Fruit fly (Drosophila melanogaster): ENCODE measurements around the gene SkpE.

DNA sequence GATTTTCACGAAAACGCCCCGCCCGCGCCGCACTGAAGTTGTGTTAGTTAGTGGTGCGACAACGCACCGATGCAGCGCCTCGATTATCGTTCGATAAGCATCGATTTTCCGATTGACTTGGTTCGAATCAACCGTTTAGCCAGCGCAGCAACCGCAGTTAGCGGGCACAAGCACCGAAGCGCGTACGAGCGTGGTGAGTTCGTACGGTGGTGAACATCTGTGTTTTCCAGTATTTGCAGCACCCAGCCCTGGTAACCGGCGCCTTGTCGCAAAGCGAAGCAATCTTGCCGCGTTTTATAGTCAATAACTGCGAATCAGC lies 28.1 kb upstream of the SkpE start, which contains the start of the genes pico and Nup205:
- no peak for TF ChIP-seq net (GFP tag; optimal IDR thresholded peaks at IDR 0.05)
- TF ChIP-seq CG3919 (GFP tag; optimal IDR thresholded peaks at IDR 0.05) = no peak
- no peak for TF ChIP-seq Blimp-1 (GFP tag; optimal IDR thresholded peaks at IDR 0.05)
- TF ChIP-seq dac (GFP tag; optimal IDR thresholded peaks at IDR 0.05) = no peak
- no peak for TF ChIP-seq Hr39 (GFP tag; optimal IDR thresholded peaks at IDR 0.05)
- no peak for TF ChIP-seq CG4318 (GFP tag; optimal IDR thresholded peaks at IDR 0.05)
- peak; percentile 4 for TF ChIP-seq CG31627 (GFP tag; optimal IDR thresholded peaks at IDR 0.05)
- no peak for TF ChIP-seq CG6808 (GFP tag; optimal IDR thresholded peaks at IDR 0.05)
- TF ChIP-seq CG15336 (GFP tag; IDR thresholded peaks at IDR 0.05) = no peak
- TF ChIP-seq CG3032 (tag; optimal IDR thresholded peaks at IDR 0.05) = no peak
- no peak for TF ChIP-seq CG11762 (GFP tag; optimal IDR thresholded peaks at IDR 0.05; ENCODE audit: insufficient read depth)
- no peak for TF ChIP-seq lz (GFP tag; optimal IDR thresholded peaks at IDR 0.05)
- no peak for TF ChIP-seq fkh (GFP tag; optimal IDR thresholded peaks at IDR 0.05)
- TF ChIP-seq CG8319 (GFP tag; optimal IDR thresholded peaks at IDR 0.05) = no peak

Measured in whole organism, prepupa.